Fruit fly (Drosophila melanogaster): ENCODE results near the gene Tango9.

DNA sequence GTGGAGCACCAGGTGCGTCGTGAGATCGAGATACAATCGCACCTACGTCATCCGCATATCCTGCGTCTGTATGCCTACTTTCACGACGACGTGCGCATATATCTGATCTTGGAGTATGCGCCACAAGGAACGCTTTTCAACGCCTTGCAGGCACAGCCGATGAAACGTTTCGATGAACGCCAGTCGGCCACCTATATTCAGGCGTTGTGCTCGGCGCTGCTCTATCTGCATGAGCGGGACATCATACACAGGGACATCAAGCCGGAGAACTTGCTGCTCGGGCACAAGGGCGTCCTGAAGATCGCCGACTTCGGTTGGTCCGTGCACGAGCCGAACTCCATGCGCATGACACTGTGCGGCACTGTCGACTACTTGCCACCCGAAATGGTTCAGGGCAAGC, 10.7 kb downstream of the Tango9 start:
- TF ChIP-seq bab1 (GFP tag; optimal IDR thresholded peaks at IDR 0.05) (no peak), Mnt (GFP tag; optimal IDR thresholded peaks at IDR 0.05) (no peak), CG12768 (GFP tag; optimal IDR thresholded peaks at IDR 0.05) (no peak), ovo (GFP tag; optimal IDR thresholded peaks at IDR 0.05) (no peak), kay (GFP tag; ENCODE audit: borderline replicate concordance) (no peak), tj (GFP tag; optimal IDR thresholded peaks at IDR 0.05) (no peak), Clk (GFP tag; optimal IDR thresholded peaks at IDR 0.05) (no peak), Hr96 (GFP tag; optimal IDR thresholded peaks at IDR 0.05) (no peak), cic (GFP tag; optimal IDR thresholded peaks at IDR 0.05) (no peak)

Measured in whole organism, adult.